Fruit fly (Drosophila melanogaster) Kc167 (cell line): ENCODE measurements around the gene RpS2.

Source experiments
- Myc ChIP-seq: fragments of >200 bp; optimal IDR thresholded peaks from 2 replicates; lab custom pipeline; 2017; ENCODE audit warnings: missing external identifiers
- Sin3A ChIP-seq: fragments of >200 bp; optimal IDR thresholded peaks from 2 replicates; lab custom pipeline; 2018; ENCODE audit warnings: missing external identifiers
- h ChIP-seq: fragments of >200 bp; optimal IDR thresholded peaks from 3 replicates; lab custom pipeline; 2018; ENCODE audit warnings: missing external identifiers
- insv ChIP-seq: fragments of >200 bp; optimal IDR thresholded peaks from 3 replicates; lab custom pipeline; 2018; ENCODE audit warnings: missing external identifiers
- psq ChIP-seq: fragments of >200 bp; optimal IDR thresholded peaks from 2 replicates; lab custom pipeline; 2017; ENCODE audit warnings: missing external identifiers
- ttk ChIP-seq: sonication (Bioruptor generic); optimal IDR thresholded peaks from 2 replicates; lab custom pipeline; 2017; ENCODE audit warnings: missing external identifiers

The RpS2 gene

dm6 chr2L:9894193-9894592 lies 3.2 kb downstream of the RpS2 start:
- TF ChIP-seq Sin3A (lab: Kevin White, UChicago) (no peak), h (lab: Kevin White, UChicago) (no peak), ttk (no peak), Myc (no peak), psq (no peak), insv (lab: Kevin White, UChicago) (no peak)

- no peak for TF ChIP-seq ttk
- TF ChIP-seq insv (lab: Kevin White, UChicago): no peak
- TF ChIP-seq h (lab: Kevin White, UChicago): no peak
- no peak for TF ChIP-seq Sin3A (lab: Kevin White, UChicago)
- no peak for TF ChIP-seq Myc
- TF ChIP-seq psq: no peak
Observed at dm6 chr2L:9893183-9893582, 4.2 kb downstream of the RpS2 start, which contains the start of gene mtDNA-helicase. Gene mtDNA-helicase (minus strand): TSS chr2L:9893446.

DNA sequence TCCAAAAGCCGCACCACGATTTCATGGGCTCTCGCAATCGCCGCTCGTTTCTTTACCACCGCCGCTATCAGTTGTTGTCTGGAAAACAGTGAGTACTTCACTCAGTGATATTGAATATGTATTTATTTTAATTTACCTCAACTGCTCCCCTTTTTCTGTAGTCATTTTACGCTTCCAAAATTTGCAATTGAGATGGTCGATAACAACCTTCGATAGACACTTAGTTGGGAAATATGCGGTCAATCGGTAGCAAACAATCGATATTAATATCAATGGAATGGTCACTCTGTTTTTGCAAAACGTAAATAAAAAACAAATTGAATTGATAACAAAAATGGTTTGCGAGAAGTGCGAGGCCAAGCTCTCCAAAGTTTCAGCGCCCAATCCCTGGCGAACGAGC lies 6.8 kb downstream of the RpS2 start, which contains the start of the genes CG34183 and CG4537:
Gene CG34183, minus strand, starts transcription at position 197 of the 400 bp plus-strand sequence.
Gene CG4537, plus strand, starts transcription at position 310 of the 400 bp plus-strand sequence.
- no peak for TF ChIP-seq psq
- no peak for TF ChIP-seq ttk
- no peak for TF ChIP-seq h (lab: Kevin White, UChicago)
- TF ChIP-seq Myc: no peak
- no peak for TF ChIP-seq Sin3A (lab: Kevin White, UChicago)
- no peak for TF ChIP-seq insv (lab: Kevin White, UChicago)

- TF ChIP-seq Sin3A (lab: Kevin White, UChicago) (no peak), h (lab: Kevin White, UChicago) (no peak), psq (no peak), ttk (no peak), insv (lab: Kevin White, UChicago) (no peak), Myc (no peak)
Observed at dm6 chr2L:9887856-9888269, 9.5 kb downstream of the RpS2 start, which contains the start of gene Fkbp59. Gene Fkbp59 (plus strand): TSS chr2L:9888005.

dm6 chr2L:9886086-9886485 lies 11.3 kb downstream of the RpS2 start, which contains the start of gene nAChRalpha6:
Gene nAChRalpha6 (minus strand): TSS chr2L:9886250.
- TF ChIP-seq ttk (no peak), h (lab: Kevin White, UChicago) (no peak)

DNA sequence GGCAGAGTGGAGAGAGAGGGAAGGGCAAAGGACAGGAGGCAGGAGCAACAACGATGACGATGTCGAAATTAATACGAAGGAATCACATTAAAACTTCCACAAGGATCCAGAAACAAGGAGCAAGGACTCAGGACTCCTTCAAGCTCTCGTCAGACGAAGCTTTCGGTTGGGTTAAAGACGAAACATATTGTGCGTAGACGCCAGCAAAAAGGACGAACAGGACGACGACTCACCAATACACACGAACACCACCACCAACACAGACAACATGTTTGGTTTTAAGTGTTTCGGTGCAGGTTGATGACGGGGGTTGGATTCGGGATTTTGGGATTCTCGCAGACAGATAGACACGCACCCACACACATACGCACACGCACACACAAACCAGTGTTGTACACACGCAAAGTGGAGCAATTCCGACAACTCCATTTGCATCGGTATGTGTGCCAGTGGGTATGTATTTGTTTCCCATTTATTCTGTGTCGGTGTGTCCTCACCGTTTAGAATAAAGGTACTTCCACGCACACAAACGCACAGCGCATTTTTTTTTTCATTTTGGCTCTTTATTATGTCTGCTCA lies 14.9 kb downstream of the RpS2 start:
- TF ChIP-seq ttk (no peak), psq (no peak), insv (lab: Kevin White, UChicago) (no peak), Myc (no peak), Sin3A (lab: Kevin White, UChicago) (no peak), h (lab: Kevin White, UChicago) (no peak)

dm6 chr2L:9864337-9864736 lies 33.0 kb downstream of the RpS2 start:
- no peak for TF ChIP-seq insv (lab: Kevin White, UChicago)
- no peak for TF ChIP-seq Myc
- no peak for TF ChIP-seq Sin3A (lab: Kevin White, UChicago)
- TF ChIP-seq h (lab: Kevin White, UChicago): no peak
- TF ChIP-seq psq: no peak
- TF ChIP-seq ttk: no peak

DNA sequence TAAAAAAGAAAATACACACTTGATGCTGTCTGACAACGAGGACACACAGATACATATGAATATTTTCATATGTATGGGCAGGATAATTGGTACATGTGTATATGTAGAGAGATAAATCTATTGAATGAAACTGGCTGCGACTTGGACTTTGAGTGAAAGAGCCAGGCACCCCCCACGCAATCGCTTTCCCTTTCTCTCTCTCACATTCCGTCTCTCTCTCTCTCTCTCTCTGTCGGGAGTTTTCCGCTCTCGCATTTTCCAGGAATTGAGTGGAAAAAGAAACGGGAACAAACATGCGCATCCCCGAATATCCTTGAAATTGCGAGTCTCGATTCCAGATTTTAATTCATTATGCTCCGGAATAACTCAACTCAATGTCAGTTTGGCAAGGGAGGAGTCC lies 33.9 kb downstream of the RpS2 start:
- TF ChIP-seq psq (no peak), h (lab: Kevin White, UChicago) (no peak), insv (lab: Kevin White, UChicago) (no peak), Myc (no peak), Sin3A (lab: Kevin White, UChicago) (no peak)

DNA sequence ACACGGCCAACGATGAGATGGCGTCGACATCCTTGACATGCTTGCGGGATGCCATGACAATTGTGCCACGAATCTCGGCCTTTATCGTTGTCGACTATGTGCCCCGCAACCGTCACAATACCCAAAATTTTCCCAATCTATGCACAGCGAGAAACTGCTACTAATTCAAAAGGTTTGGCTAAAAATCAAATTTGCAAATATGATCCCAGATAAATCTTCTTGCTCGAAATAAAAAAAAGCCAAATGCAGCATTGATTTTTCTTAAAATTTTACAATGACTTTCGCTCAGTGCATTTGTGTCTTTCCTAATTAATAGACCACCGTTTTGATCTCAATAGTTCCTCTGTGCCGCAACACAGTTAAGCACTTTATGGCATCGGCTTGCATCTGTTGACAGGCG lies 34.4 kb downstream of the RpS2 start:
- TF ChIP-seq ttk: no peak
- no peak for TF ChIP-seq Sin3A (lab: Kevin White, UChicago)

DNA sequence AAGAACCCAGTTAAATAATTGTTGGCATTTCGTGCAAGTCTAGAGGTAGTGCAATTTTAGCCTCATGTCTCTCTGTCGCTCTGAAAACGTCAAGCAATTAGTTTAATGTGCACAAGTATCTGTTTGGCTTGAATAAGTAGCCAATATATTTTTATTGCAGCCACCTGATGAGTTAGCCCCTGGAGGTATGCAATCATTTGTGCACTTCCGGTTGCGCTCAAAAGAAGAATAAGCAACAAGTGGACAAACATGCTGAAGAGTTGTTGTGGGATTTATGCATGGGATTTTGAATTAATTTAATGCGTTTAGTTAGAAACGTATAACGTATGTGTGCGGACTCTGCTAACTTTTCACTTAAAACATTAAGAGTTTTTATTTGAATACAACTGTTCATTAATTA lies 46.6 kb downstream of the RpS2 start:
- no peak for TF ChIP-seq insv (lab: Kevin White, UChicago)
- no peak for TF ChIP-seq Myc
- no peak for TF ChIP-seq Sin3A (lab: Kevin White, UChicago)
- TF ChIP-seq h (lab: Kevin White, UChicago): no peak
- no peak for TF ChIP-seq psq
- no peak for TF ChIP-seq ttk
